Fruit fly (Drosophila melanogaster): ENCODE data around the gene CG9922.

The CG9922 gene

dm6 chr3R:14012478-14013146, 23.6 kb downstream of the CG9922 start (continued):
- TF ChIP-seq NC2α (GFP tag; optimal IDR thresholded peaks at IDR 0.05), result no peak
- peak; percentile 79 for TF ChIP-seq Ssrp (tag; optimal IDR thresholded peaks at IDR 0.05)
- peak; percentile 55 for TF ChIP-seq Mad (GFP tag; optimal IDR thresholded peaks at IDR 0.05)
- peak; percentile 94 for TF ChIP-seq Aef1 (GFP tag; IDR thresholded peaks at IDR 0.05)
- TF ChIP-seq klu (GFP tag; IDR thresholded peaks at IDR 0.05), result peak; percentile 84
- peak; percentile 80 for TF ChIP-seq CoRest (tag; optimal IDR thresholded peaks at IDR 0.05)
- TF ChIP-seq CG17385 (GFP tag; optimal IDR thresholded peaks at IDR 0.05), result peak; percentile 78
- peak; percentile 53 for TF ChIP-seq salm (tag; optimal IDR thresholded peaks at IDR 0.05)
- TF ChIP-seq ERR (GFP tag; optimal IDR thresholded peaks at IDR 0.05), result peak; percentile 72
- peak; percentile 39 for TF ChIP-seq Nf-YB (GFP tag; optimal IDR thresholded peaks at IDR 0.05)
- peak; percentile 90 for TF ChIP-seq CG14710 (tag; optimal IDR thresholded peaks at IDR 0.05)
- TF ChIP-seq BtbVII (GFP tag; optimal IDR thresholded peaks at IDR 0.05), result peak; percentile 86
- peak; percentile 94 for TF ChIP-seq sim (GFP tag; IDR thresholded peaks at IDR 0.05)
- peak; percentile 91 for TF ChIP-seq Mrtf (GFP tag; IDR thresholded peaks at IDR 0.05)
- peak in 1 of 2 experiments; percentile 22 for TF ChIP-seq crp (GFP tag; optimal IDR thresholded peaks at IDR 0.05)
- peak; percentile 78 for TF ChIP-seq z (GFP tag; IDR thresholded peaks at IDR 0.05)
- peak; percentile 85 for TF ChIP-seq CG15696 (tag; optimal IDR thresholded peaks at IDR 0.05)
- peak; percentile 52 for TF ChIP-seq CG2202 (tag; optimal IDR thresholded peaks at IDR 0.05)
- peak in 1 of 2 experiments; percentile 94 for TF ChIP-seq eve (GFP tag; optimal IDR thresholded peaks at IDR 0.05)
- peak; percentile 52 for TF ChIP-seq schlank (tag; optimal IDR thresholded peaks at IDR 0.05)
- no peak for TF ChIP-seq h (optimal IDR thresholded peaks at IDR 0.05)
- TF ChIP-seq CG8359 (GFP tag; optimal IDR thresholded peaks at IDR 0.05; ENCODE audit: borderline replicate concordance), result peak; percentile 88
- TF ChIP-seq CG33213 (GFP tag; optimal IDR thresholded peaks at IDR 0.05), result peak; percentile 94
- peak; percentile 30 for TF ChIP-seq CrebB (tag; optimal IDR thresholded peaks at IDR 0.05)
- TF ChIP-seq CG11504 (tag; optimal IDR thresholded peaks at IDR 0.05), result peak; percentile 94
- peak; percentile 21 for TF ChIP-seq CG3838 (GFP tag; optimal IDR thresholded peaks at IDR 0.05)
- peak; percentile 83 for TF ChIP-seq Xbp1 (GFP tag; optimal IDR thresholded peaks at IDR 0.05)
- peak; percentile 78 for TF ChIP-seq Jarid2 (GFP tag; optimal IDR thresholded peaks at IDR 0.05)
- peak; percentile 86 for TF ChIP-seq Spps (tag; optimal IDR thresholded peaks at IDR 0.05)
- peak; percentile 87 for TF ChIP-seq unpg (GFP tag; optimal IDR thresholded peaks at IDR 0.05)
- peak; percentile 93 for TF ChIP-seq peb (GFP tag; IDR thresholded peaks at IDR 0.05)
- no peak for TF ChIP-seq CG2129 (GFP tag; IDR thresholded peaks at IDR 0.05; ENCODE audit: partially characterized antibody)
- TF ChIP-seq B-H2 (GFP tag; optimal IDR thresholded peaks at IDR 0.05), result no peak
- peak; percentile 71 for TF ChIP-seq Abd-B (GFP tag; optimal IDR thresholded peaks at IDR 0.05)
- TF ChIP-seq ara (GFP tag; IDR thresholded peaks at IDR 0.05), result peak; percentile 98
- TF ChIP-seq Trl (optimal IDR thresholded peaks at IDR 0.05), result no peak
- peak; percentile 91 for TF ChIP-seq Trl (GFP tag; optimal IDR thresholded peaks at IDR 0.05)
- TF ChIP-seq CG16779 (GFP tag; IDR thresholded peaks at IDR 0.05), result peak; percentile 91
- peak; percentile 87 for TF ChIP-seq CG31224 (GFP tag; IDR thresholded peaks at IDR 0.05)
- peak; percentile 81 for TF ChIP-seq CG10147 (GFP tag; optimal IDR thresholded peaks at IDR 0.05)
- TF ChIP-seq CG3065 (GFP tag; optimal IDR thresholded peaks at IDR 0.05), result peak; percentile 21
- TF ChIP-seq NC2β (GFP tag; optimal IDR thresholded peaks at IDR 0.05), result peak; percentile 95
- peak; percentile 87 for TF ChIP-seq nau (GFP tag; optimal IDR thresholded peaks at IDR 0.05)
- TF ChIP-seq D19A (tag; optimal IDR thresholded peaks at IDR 0.05), result peak; percentile 89
- TF ChIP-seq CG5180 (GFP tag; optimal IDR thresholded peaks at IDR 0.05), result peak; percentile 71
- TF ChIP-seq dpn (GFP tag; optimal IDR thresholded peaks at IDR 0.05), result peak; percentile 86 to 88
- TF ChIP-seq CG6683 (GFP tag; optimal IDR thresholded peaks at IDR 0.05), result peak; percentile 79
- TF ChIP-seq CG17186 (GFP tag; optimal IDR thresholded peaks at IDR 0.05), result peak; percentile 83
- TF ChIP-seq CG10274 (GFP tag; optimal IDR thresholded peaks at IDR 0.05), result peak; percentile 79
- TF ChIP-seq mam (GFP tag; optimal IDR thresholded peaks at IDR 0.05), result peak; percentile 89
